Worm (Caenorhabditis elegans): Measurements from ENCODE around the gene oma-1.

ce11 chrIV:8844457-8844856 lies 44.3 kb upstream of the oma-1 start, which contains the start of gene T11B7.2:
- TF ChIP-seq cog-1 (tag; optimal IDR thresholded peaks at IDR 0.05): no peak
- TF ChIP-seq ztf-23 (GFP tag; IDR thresholded peaks at IDR 0.05): no peak
- TF ChIP-seq ztf-29 (GFP tag; IDR thresholded peaks at IDR 0.05): no peak
- no peak for TF ChIP-seq med-1 (GFP tag; optimal IDR thresholded peaks at IDR 0.05; ENCODE audit: insufficient read depth)
- TF ChIP-seq T22C8.4 (GFP tag; IDR thresholded peaks at IDR 0.05): no peak
- TF ChIP-seq klf-2 (GFP tag; conservative IDR thresholded peaks at IDR 0.05): no peak
- no peak for TF ChIP-seq flt-1 (GFP tag; IDR thresholded peaks at IDR 0.05)
- TF ChIP-seq ref-1 (GFP tag; conservative IDR thresholded peaks at IDR 0.05): no peak
- no peak for TF ChIP-seq tab-1 (GFP tag; IDR thresholded peaks at IDR 0.05)
